Fruit fly (Drosophila melanogaster): ENCODE results near the gene CG2540.

DNA sequence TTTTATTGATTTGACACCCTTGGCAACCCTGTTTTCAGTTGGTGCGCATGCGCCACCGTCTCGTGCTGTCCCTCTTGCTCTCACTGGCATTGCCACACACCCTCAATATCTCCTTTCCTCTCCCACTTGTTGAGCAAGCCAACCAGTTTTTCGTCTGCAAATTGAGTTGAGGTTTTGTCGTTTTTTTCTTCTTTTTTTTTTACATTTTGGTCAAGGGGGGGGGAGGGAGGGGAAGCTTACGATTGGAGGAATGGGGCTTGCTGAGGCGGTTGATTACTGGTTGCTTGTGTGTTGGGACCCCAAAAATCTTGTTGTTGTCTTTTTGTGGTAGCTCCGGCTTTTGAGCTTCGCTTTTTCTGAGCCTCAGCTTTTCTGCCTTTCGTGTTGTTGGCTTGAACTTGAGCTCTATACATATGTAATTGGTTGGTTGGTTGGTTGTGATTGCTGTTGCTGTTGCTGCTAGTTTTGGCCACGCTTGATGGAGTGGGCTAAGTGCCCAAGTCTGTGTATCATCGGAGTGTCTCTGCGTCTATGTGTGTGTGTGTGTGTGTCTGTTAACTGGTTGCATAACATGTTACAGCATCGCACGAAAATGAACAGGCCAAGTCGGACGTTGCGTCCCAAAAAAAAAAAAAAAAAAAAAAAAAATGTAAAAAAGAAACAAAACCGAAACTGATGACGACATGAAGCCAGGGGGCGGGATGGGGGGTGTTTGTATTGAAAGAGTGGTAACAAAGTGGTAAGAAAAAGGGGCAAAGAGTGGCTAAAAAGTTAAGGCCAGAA is 47.1 kb downstream of the CG2540 start:
- TF ChIP-seq OdsH (GFP tag; optimal IDR thresholded peaks at IDR 0.05) (no peak), br (GFP tag; optimal IDR thresholded peaks at IDR 0.05) (peak; percentile 6), Hnf4 (GFP tag; optimal IDR thresholded peaks at IDR 0.05) (peak; percentile 6), fru (GFP tag; optimal IDR thresholded peaks at IDR 0.05) (peak; percentile 54), brk (GFP tag; optimal IDR thresholded peaks at IDR 0.05) (peak; percentile 38)
